Fruit fly (Drosophila melanogaster) Kc167 (cell line): ENCODE results near the gene CG10845.

Experiments
- Myc ChIP-seq: fragments of >200 bp; optimal IDR thresholded peaks from 2 replicates; lab custom pipeline; 2017; ENCODE audit warnings: missing external identifiers
- Sin3A ChIP-seq: fragments of >200 bp; optimal IDR thresholded peaks from 2 replicates; lab custom pipeline; 2018; ENCODE audit warnings: missing external identifiers
- h ChIP-seq: fragments of >200 bp; optimal IDR thresholded peaks from 3 replicates; lab custom pipeline; 2018; ENCODE audit warnings: missing external identifiers
- insv ChIP-seq: fragments of >200 bp; optimal IDR thresholded peaks from 3 replicates; lab custom pipeline; 2018; ENCODE audit warnings: missing external identifiers
- psq ChIP-seq: fragments of >200 bp; optimal IDR thresholded peaks from 2 replicates; lab custom pipeline; 2017; ENCODE audit warnings: missing external identifiers
- ttk ChIP-seq: sonication (Bioruptor generic); optimal IDR thresholded peaks from 2 replicates; lab custom pipeline; 2017; ENCODE audit warnings: missing external identifiers

The CG10845 gene

dm6 chr3R:24894419-24895206 is 6.3 kb upstream of the CG10845 start, which contains the start of the genes CG31121 and CG11069:
Gene CG31121 (minus strand): TSS chr3R:24894605.
Gene CG11069 (plus strand): TSS chr3R:24894742.
- TF ChIP-seq psq (lab: Kevin White, UChicago) (no peak), Myc (lab: Kevin White, UChicago) (no peak), Sin3A (lab: Kevin White, UChicago) (no peak), h (no peak), insv (lab: Kevin White, UChicago) (no peak), ttk (lab: Kevin White, UChicago) (no peak)

- TF ChIP-seq psq (lab: Kevin White, UChicago) (no peak), Sin3A (lab: Kevin White, UChicago) (no peak)
Measured at dm6 chr3R:24905959-24906634, 5.2 kb downstream of the CG10845 start, which contains the start of gene CG13643. Gene CG13643 (minus strand): TSS chr3R:24906004.

dm6 chr3R:24906648-24907047 is 5.7 kb downstream of the CG10845 start:
- TF ChIP-seq insv (lab: Kevin White, UChicago) (no peak), ttk (lab: Kevin White, UChicago) (no peak), h (no peak), psq (lab: Kevin White, UChicago) (no peak), Myc (lab: Kevin White, UChicago) (no peak)

- no peak for TF ChIP-seq insv (lab: Kevin White, UChicago)
- TF ChIP-seq h = no peak
- TF ChIP-seq ttk (lab: Kevin White, UChicago) = no peak
- TF ChIP-seq Sin3A (lab: Kevin White, UChicago) = no peak
- TF ChIP-seq Myc (lab: Kevin White, UChicago) = no peak
- TF ChIP-seq psq (lab: Kevin White, UChicago) = no peak
Measured at dm6 chr3R:24908034-24908433, 7.1 kb downstream of the CG10845 start.

- TF ChIP-seq insv (lab: Kevin White, UChicago) (no peak), Sin3A (lab: Kevin White, UChicago) (no peak), Myc (lab: Kevin White, UChicago) (no peak), h (no peak)
Measured at dm6 chr3R:24910097-24910496, 9.2 kb downstream of the CG10845 start.

- TF ChIP-seq h (no peak), psq (lab: Kevin White, UChicago) (no peak), Myc (lab: Kevin White, UChicago) (no peak), ttk (lab: Kevin White, UChicago) (no peak), insv (lab: Kevin White, UChicago) (no peak), Sin3A (lab: Kevin White, UChicago) (no peak)
Measured at dm6 chr3R:24914864-24915263, 13.9 kb downstream of the CG10845 start.

dm6 chr3R:24917814-24918636 is 17.1 kb downstream of the CG10845 start, which contains the start of the genes PIG-S, sud1 and CG11168:
Gene PIG-S (minus strand): TSS chr3R:24917864.
Gene sud1 (minus strand): TSS chr3R:24917864.
Gene CG11168 (plus strand): TSS chr3R:24918106.
- TF ChIP-seq Myc (lab: Kevin White, UChicago) = no peak
- TF ChIP-seq psq (lab: Kevin White, UChicago) = no peak
- TF ChIP-seq Sin3A (lab: Kevin White, UChicago) = no peak
- no peak for TF ChIP-seq insv (lab: Kevin White, UChicago)
- TF ChIP-seq ttk (lab: Kevin White, UChicago) = no peak
- TF ChIP-seq h = no peak

dm6 chr3R:24922270-24922669 is 21.4 kb downstream of the CG10845 start, which contains the start of gene Mink:
Gene Mink (plus strand): TSS chr3R:24922473.
- no peak for TF ChIP-seq h
- no peak for TF ChIP-seq Myc (lab: Kevin White, UChicago)
- TF ChIP-seq psq (lab: Kevin White, UChicago) = no peak
- TF ChIP-seq ttk (lab: Kevin White, UChicago) = no peak
- TF ChIP-seq insv (lab: Kevin White, UChicago) = no peak
- no peak for TF ChIP-seq Sin3A (lab: Kevin White, UChicago)

dm6 chr3R:24924916-24925315 is 24.0 kb downstream of the CG10845 start, which contains the start of gene Trf4-2:
Gene Trf4-2 (plus strand): TSS chr3R:24925216.
- TF ChIP-seq Myc (lab: Kevin White, UChicago) = no peak
- no peak for TF ChIP-seq h
- no peak for TF ChIP-seq psq (lab: Kevin White, UChicago)

dm6 chr3R:24926752-24927320 is 25.9 kb downstream of the CG10845 start:
- TF ChIP-seq ttk (lab: Kevin White, UChicago) (no peak), psq (lab: Kevin White, UChicago) (no peak), Myc (lab: Kevin White, UChicago) (no peak), h (no peak), Sin3A (lab: Kevin White, UChicago) (no peak), insv (lab: Kevin White, UChicago) (no peak)

dm6 chr3R:24931856-24932255 is 30.9 kb downstream of the CG10845 start, which contains the start of gene CG11771:
Gene CG11771 (plus strand): TSS chr3R:24932010.
- TF ChIP-seq Myc (lab: Kevin White, UChicago) (no peak), h (no peak), ttk (lab: Kevin White, UChicago) (no peak)
